Worm (Caenorhabditis elegans) whole organism, L1 larva: Measurements from ENCODE around the gene nas-12.

Experiments
- Y116A8C.19 ChIP-seq: sonication (generic microtip); optimal IDR thresholded peaks from 2 replicates; lab custom pipeline; 2016; ENCODE audit warnings: missing compliant biosample characterization, missing genetic modification characterization, borderline replicate concordance
- aha-1 ChIP-seq: fragments of 150-350 bp; optimal IDR thresholded peaks from 2 replicates; lab custom pipeline; 2014; ENCODE audit warnings: missing biosample characterization, missing genetic modification characterization
- aly-2 ChIP-seq: fragments of 150-350 bp; optimal IDR thresholded peaks from 2 replicates; lab custom pipeline; 2014; ENCODE audit warnings: missing biosample characterization, missing genetic modification characterization
- blmp-1 ChIP-seq: fragments of 150-350 bp; optimal IDR thresholded peaks from 2 replicates; lab custom pipeline; 2014; ENCODE audit warnings: missing biosample characterization, missing genetic modification characterization
- ceh-8 ChIP-seq: fragments of 200-800 bp; sonication (Bioruptor generic); optimal IDR thresholded peaks from 2 replicates; lab custom pipeline; 2018; ENCODE audit warnings: mild to moderate bottlenecking, missing genetic modification characterization, moderate library complexity, missing compliant biosample characterization
- ceh-88 ChIP-seq: fragments of 200-800 bp; sonication (Bioruptor generic); IDR thresholded peaks from 2 replicates; pipeline ENCODE4 v1.3.6; 2022; ENCODE audit warnings: missing genetic modification characterization, missing compliant biosample characterization
- ceh-90 ChIP-seq: sonication (generic microtip); optimal IDR thresholded peaks from 2 replicates; lab custom pipeline; 2016; ENCODE audit warnings: missing genetic modification characterization, missing compliant biosample characterization
- dsc-1 ChIP-seq: sonication (generic microtip); optimal IDR thresholded peaks from 2 replicates; lab custom pipeline; 2016; ENCODE audit warnings: mild to moderate bottlenecking, missing genetic modification characterization, missing compliant biosample characterization
- efl-1 ChIP-seq, 4 experiments: fragments of 150-350 bp; optimal IDR thresholded peaks in 3 of 4; peaks in 1 of 4; 1 replicate in 1 of 4; 2 replicates in 3 of 4; lab custom pipeline; 2014; ENCODE audit warnings: missing biosample characterization in 2 of 4, missing genetic modification characterization in 2 of 4, missing genetic modification reagents in 2 of 4
- elt-3 ChIP-seq, 6 experiments: fragments of 150-350 bp in 1 of 6; sonication (generic microtip); optimal IDR thresholded peaks; 2 replicates each; lab custom pipeline; 2017 to 2018; ENCODE audit warnings: missing biosample characterization in 6 of 6, missing genetic modification characterization in 6 of 6, inconsistent platforms in 1 of 6
- fkh-10 ChIP-seq: sonication (generic microtip); optimal IDR thresholded peaks from 2 replicates; lab custom pipeline; 2017; ENCODE audit warnings: missing biosample characterization, missing genetic modification reagents, missing genetic modification characterization
- fkh-8 ChIP-seq: sonication (generic microtip); optimal IDR thresholded peaks from 2 replicates; lab custom pipeline; 2016; ENCODE audit warnings: mild to moderate bottlenecking, missing genetic modification characterization, missing compliant biosample characterization
- grh-1 ChIP-seq: fragments of 200-800 bp; sonication (Bioruptor generic); IDR thresholded peaks from 2 replicates; pipeline ENCODE4 v1.3.6; 2022; ENCODE audit warnings: missing genetic modification reagents, missing genetic modification characterization, missing compliant biosample characterization
- hlh-17 ChIP-seq: fragments of 200-800 bp; sonication (Bioruptor generic); optimal IDR thresholded peaks from 2 replicates; lab custom pipeline; 2018; ENCODE audit warnings: missing genetic modification characterization, mild to moderate bottlenecking, missing compliant biosample characterization, moderate library complexity, borderline replicate concordance
- hlh-4 ChIP-seq: sonication (generic microtip); optimal IDR thresholded peaks from 2 replicates; lab custom pipeline; 2016; ENCODE audit warnings: mild to moderate bottlenecking, missing genetic modification characterization, missing compliant biosample characterization
- irx-1 ChIP-seq: sonication (generic microtip); optimal IDR thresholded peaks from 2 replicates; lab custom pipeline; 2016; ENCODE audit warnings: missing genetic modification characterization, missing compliant biosample characterization
- lin-14 ChIP-seq: fragments of 200-800 bp; sonication (Bioruptor generic); optimal IDR thresholded peaks from 2 replicates; lab custom pipeline; 2018; ENCODE audit warnings: mild to moderate bottlenecking, missing genetic modification characterization, moderate library complexity, missing compliant biosample characterization
- lin-15B ChIP-seq: fragments of 150-350 bp; sonication (generic microtip); optimal IDR thresholded peaks from 3 replicates; lab custom pipeline; 2014; ENCODE audit warnings: missing biosample characterization, missing genetic modification characterization
- lin-35 ChIP-seq, 2 experiments: fragments of 150-350 bp; optimal IDR thresholded peaks; 2 replicates each; lab custom pipeline; 2014; ENCODE audit warnings: missing biosample characterization in 2 of 2, missing genetic modification characterization in 2 of 2, missing genetic modification reagents in 2 of 2
- lir-3 ChIP-seq: sonication (generic microtip); optimal IDR thresholded peaks from 2 replicates; lab custom pipeline; 2016; ENCODE audit warnings: mild to moderate bottlenecking, missing genetic modification characterization, moderate library complexity, missing compliant biosample characterization; ENCODE audit not compliant: poor library complexity
- lsy-2 ChIP-seq, 2 experiments: fragments of 150-350 bp; optimal IDR thresholded peaks; 2 replicates each; lab custom pipeline; 2014; ENCODE audit warnings: missing biosample characterization in 2 of 2, missing genetic modification characterization in 2 of 2
- mef-2 ChIP-seq: fragments of 150-350 bp; optimal IDR thresholded peaks from 2 replicates; lab custom pipeline; 2014; ENCODE audit warnings: missing biosample characterization, missing genetic modification characterization
- nhr-12 ChIP-seq: sonication (generic microtip); optimal IDR thresholded peaks from 2 replicates; lab custom pipeline; 2017; ENCODE audit warnings: missing biosample characterization, missing genetic modification characterization
- nhr-237 ChIP-seq: fragments of 150-350 bp; optimal IDR thresholded peaks from 2 replicates; lab custom pipeline; 2014; ENCODE audit warnings: missing biosample characterization, missing genetic modification characterization
- nhr-71 ChIP-seq: sonication (generic microtip); optimal IDR thresholded peaks from 2 replicates; lab custom pipeline; 2016; ENCODE audit warnings: mild to moderate bottlenecking, missing genetic modification characterization, moderate library complexity, missing compliant biosample characterization
- nhr-76 ChIP-seq: sonication (generic microtip); optimal IDR thresholded peaks from 2 replicates; lab custom pipeline; 2017; ENCODE audit warnings: missing biosample characterization, missing genetic modification characterization
- nhr-77 ChIP-seq: fragments of 150-350 bp; optimal IDR thresholded peaks from 2 replicates; lab custom pipeline; 2014; ENCODE audit warnings: missing biosample characterization, missing genetic modification characterization
- nhr-85 ChIP-seq: sonication (generic microtip); peaks from one replicate; lab custom pipeline; 2016; ENCODE audit warnings: missing genetic modification characterization, inconsistent platforms, missing compliant biosample characterization
- pag-3 ChIP-seq: sonication (generic microtip); optimal IDR thresholded peaks from 2 replicates; lab custom pipeline; 2017; ENCODE audit warnings: missing genetic modification characterization, mild to moderate bottlenecking, missing compliant biosample characterization, antibody characterized with exemption, borderline replicate concordance; ENCODE audit not compliant: insufficient read depth
- pax-3 ChIP-seq: fragments of 200-800 bp; sonication (Bioruptor generic); optimal IDR thresholded peaks from 2 replicates; lab custom pipeline; 2018; ENCODE audit warnings: mild to moderate bottlenecking, missing genetic modification characterization, moderate library complexity, missing compliant biosample characterization
- pqm-1 ChIP-seq: sonication (generic microtip); optimal IDR thresholded peaks from 3 replicates; lab custom pipeline; 2017; ENCODE audit warnings: missing biosample characterization, missing genetic modification characterization
- rnt-1 ChIP-seq: sonication (generic microtip); optimal IDR thresholded peaks from 2 replicates; lab custom pipeline; 2016; ENCODE audit warnings: mild to moderate bottlenecking, missing genetic modification characterization, moderate library complexity, missing compliant biosample characterization
- snpc-4 ChIP-seq: fragments of 150-350 bp; optimal IDR thresholded peaks from 2 replicates; lab custom pipeline; 2014; ENCODE audit warnings: missing biosample characterization, missing genetic modification characterization
- tlp-1 ChIP-seq: fragments of 150-350 bp; optimal IDR thresholded peaks from 2 replicates; lab custom pipeline; 2014; ENCODE audit warnings: missing biosample characterization, missing genetic modification characterization
- ztf-11 ChIP-seq, 2 experiments: sonication (generic microtip); optimal IDR thresholded peaks; 2 replicates each; lab custom pipeline; 2016 to 2017; ENCODE audit warnings: missing genetic modification characterization in 2 of 2, missing biosample characterization in 1 of 2, missing compliant biosample characterization in 1 of 2

The nas-12 gene

ce11 chrIV:10252350-10252792 is 28.5 kb downstream of the nas-12 start (continued):
- TF ChIP-seq fkh-10 (GFP tag; lab: Kevin White, UChicago) (peak; percentile 93), pag-3 (tag; lab: Kevin White, UChicago) (no peak), snpc-4 (tag; lab: Kevin White, UChicago) (peak; percentile 32), Y116A8C.19 (tag; lab: Kevin White, UChicago) (no peak)

- TF ChIP-seq lin-15B (peak; percentile 11), efl-1 (optimal IDR thresholded peaks at IDR 0.05; lab: Kevin White, UChicago) (no peak), efl-1 (GFP tag; optimal IDR thresholded peaks at IDR 0.05 in 1 of 2; lab: Kevin White, UChicago) (peak in 1 of 2 experiments; percentile 77), ceh-88 (GFP tag; lab: Robert Waterston, UW) (0 out of 2 replicates have a peak, but pooled peaks have one; percentile 6), tlp-1 (tag; lab: Kevin White, UChicago) (no peak), nhr-77 (tag; lab: Kevin White, UChicago) (no peak), ztf-11 (tag; optimal IDR thresholded peaks at IDR 0.05; lab: Kevin White, UChicago) (no peak), pax-3 (peak; percentile 60), dsc-1 (tag; lab: Kevin White, UChicago) (peak; percentile 98)
Observed at ce11 chrIV:10252886-10253639, 29.2 kb downstream of the nas-12 start.

- TF ChIP-seq fkh-8 (no peak), blmp-1 (tag; lab: Kevin White, UChicago) (peak; percentile 24), efl-1 (optimal IDR thresholded peaks at IDR 0.05; lab: Kevin White, UChicago) (no peak), efl-1 (GFP tag; optimal IDR thresholded peaks at IDR 0.05 in 1 of 2; lab: Kevin White, UChicago) (peak in 1 of 2 experiments; percentile 19)
Observed at ce11 chrIV:10259557-10259956, 35.7 kb downstream of the nas-12 start, which contains the start of gene F01G10.9. TSS of gene F01G10.9 (minus strand) at chrIV:10259657.

ce11 chrIV:10261061-10261460 is 37.2 kb downstream of the nas-12 start:
- TF ChIP-seq hlh-17 (GFP tag; lab: Kevin White, UChicago) = no peak
- TF ChIP-seq grh-1 (GFP tag; lab: Robert Waterston, UW) = no peak
- TF ChIP-seq lin-14 = peak; percentile 49
- TF ChIP-seq pqm-1 (tag; lab: Kevin White, UChicago) = no peak
- no peak for TF ChIP-seq lir-3
- TF ChIP-seq irx-1 = no peak
- TF ChIP-seq nhr-237 (tag; lab: Kevin White, UChicago) = no peak
- TF ChIP-seq ceh-8 (GFP tag; lab: Kevin White, UChicago) = no peak
- TF ChIP-seq fkh-8 = no peak
- no peak for TF ChIP-seq hlh-4
- no peak for TF ChIP-seq nhr-12
- TF ChIP-seq elt-3 (tag; optimal IDR thresholded peaks at IDR 0.05; lab: Kevin White, UChicago) = peak in 4 of 6 experiments; percentile 64 to 94 (median 82)
- TF ChIP-seq ztf-11 (tag; optimal IDR thresholded peaks at IDR 0.05; lab: Kevin White, UChicago) = no peak
- peak in 1 of 2 experiments; percentile 19 for TF ChIP-seq lsy-2 (tag; optimal IDR thresholded peaks at IDR 0.05; lab: Kevin White, UChicago)
- no peak for TF ChIP-seq Y116A8C.19 (tag; lab: Kevin White, UChicago)
- TF ChIP-seq fkh-10 (GFP tag; lab: Kevin White, UChicago) = no peak
- no peak for TF ChIP-seq rnt-1
- no peak for TF ChIP-seq nhr-76 (tag; lab: Kevin White, UChicago)
- TF ChIP-seq aly-2 (tag; lab: Kevin White, UChicago) = no peak
- TF ChIP-seq mef-2 = no peak
- TF ChIP-seq aha-1 (tag; lab: Kevin White, UChicago) = no peak
- TF ChIP-seq blmp-1 (tag; lab: Kevin White, UChicago) = peak; percentile 79
- no peak for TF ChIP-seq lin-35 (GFP tag; optimal IDR thresholded peaks at IDR 0.05; lab: Kevin White, UChicago)
- peak; percentile 79 for TF ChIP-seq nhr-85 (tag; lab: Kevin White, UChicago)
- no peak for TF ChIP-seq ceh-90
- TF ChIP-seq nhr-71 (tag; lab: Kevin White, UChicago) = no peak
